Fruit fly (Drosophila melanogaster): ENCODE measurements around the gene CG13305.
A peak's percentile ranks its signal among the peaks of the same experiment; 100 is the strongest.

CG13305 gene

DNA sequence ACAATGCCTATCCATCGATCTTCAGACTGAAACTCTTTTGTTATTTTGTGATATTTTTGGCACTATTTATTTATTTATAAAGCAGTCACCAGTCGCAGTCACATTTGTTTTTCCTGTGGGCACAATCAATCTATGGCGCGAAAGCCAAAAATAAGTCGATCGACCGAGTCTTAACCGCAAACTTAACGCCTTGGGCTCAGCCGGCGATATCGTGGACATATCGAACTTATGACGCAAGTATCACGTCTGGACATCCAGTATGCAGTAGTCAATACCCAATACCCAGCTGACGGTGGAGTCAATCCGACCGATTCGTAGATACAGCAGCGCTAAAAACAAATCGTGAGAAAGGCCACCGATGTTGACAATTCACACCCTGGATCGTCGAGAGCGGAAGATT lies 44.0 kb upstream of the CG13305 start:
- TF ChIP-seq rn (GFP tag; IDR thresholded peaks at IDR 0.05) (no peak), Pif1B (GFP tag; optimal IDR thresholded peaks at IDR 0.05) (no peak), CG17806 (tag; optimal IDR thresholded peaks at IDR 0.05) (no peak), CG13204 (GFP tag; optimal IDR thresholded peaks at IDR 0.05) (no peak), CG9948 (tag; optimal IDR thresholded peaks at IDR 0.05) (no peak), CG10348 (GFP tag; IDR thresholded peaks at IDR 0.05) (no peak), CG8159 (tag; optimal IDR thresholded peaks at IDR 0.05) (no peak), gl (tag; optimal IDR thresholded peaks at IDR 0.05) (no peak), fd96Ca (GFP tag; IDR thresholded peaks at IDR 0.05) (no peak)

DNA sequence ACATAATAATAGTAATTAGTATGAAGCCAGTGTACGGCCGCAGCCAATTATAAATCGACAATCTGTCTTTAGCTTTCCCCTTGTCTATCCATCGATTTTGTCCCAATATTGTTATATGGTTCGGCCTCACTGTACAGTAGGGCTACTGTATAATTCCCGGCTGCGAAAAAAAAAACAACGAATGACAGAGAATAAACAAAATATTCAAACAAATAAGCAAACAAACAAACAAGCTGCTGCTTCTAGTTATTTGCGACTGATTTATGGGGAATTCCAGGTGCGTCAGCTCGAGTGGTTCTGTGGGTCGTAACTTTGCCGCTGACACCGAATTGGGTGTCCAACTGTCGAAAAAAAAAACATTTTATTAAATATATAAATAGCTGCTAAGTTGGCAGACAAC lies 43.1 kb upstream of the CG13305 start:
- TF ChIP-seq gl (tag; optimal IDR thresholded peaks at IDR 0.05): no peak
- no peak for TF ChIP-seq CG34367 (tag; optimal IDR thresholded peaks at IDR 0.05)
- no peak for TF ChIP-seq fd96Ca (GFP tag; IDR thresholded peaks at IDR 0.05)
- no peak for TF ChIP-seq Ets98B (GFP tag; IDR thresholded peaks at IDR 0.05)

DNA sequence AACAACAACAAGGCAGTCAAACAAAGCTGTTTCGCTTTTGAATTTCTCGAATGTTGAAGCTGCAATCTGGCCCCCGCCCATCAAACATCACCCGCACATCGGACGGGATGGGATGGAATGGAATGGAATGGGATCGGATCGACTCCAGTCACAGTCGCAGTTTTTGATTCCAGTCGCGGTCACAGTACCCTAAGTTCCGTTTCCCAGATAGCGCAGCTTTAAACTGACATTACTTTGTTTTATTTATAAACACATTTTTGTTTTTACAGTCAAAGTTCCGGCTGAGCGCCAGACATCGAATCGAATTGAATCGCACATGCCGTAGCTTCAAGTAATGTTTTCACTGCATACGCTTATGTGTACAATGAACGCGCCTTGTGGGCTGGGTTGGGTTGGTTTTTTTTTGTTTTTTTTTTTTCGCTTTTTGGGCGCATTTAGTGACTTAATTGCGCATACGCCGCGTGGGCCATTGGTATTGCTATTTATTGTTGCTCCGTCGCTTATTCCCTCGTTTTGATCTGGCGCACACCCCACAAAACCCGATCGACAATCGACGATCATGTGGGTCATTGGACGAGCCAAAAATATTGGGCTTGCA lies 42.2 kb upstream of the CG13305 start:
- TF ChIP-seq CG4496 (GFP tag; IDR thresholded peaks at IDR 0.05) (no peak), EcR (GFP tag; optimal IDR thresholded peaks at IDR 0.05) (peak; percentile 44), CG9948 (tag; optimal IDR thresholded peaks at IDR 0.05) (no peak), CG34367 (tag; optimal IDR thresholded peaks at IDR 0.05) (no peak), Snoo (tag; optimal IDR thresholded peaks at IDR 0.05) (no peak)

- no peak for TF ChIP-seq CG34367 (tag; optimal IDR thresholded peaks at IDR 0.05)
- TF ChIP-seq Ets98B (GFP tag; IDR thresholded peaks at IDR 0.05): no peak
- TF ChIP-seq CG15710 (tag; optimal IDR thresholded peaks at IDR 0.05): no peak
- TF ChIP-seq Snoo (tag; optimal IDR thresholded peaks at IDR 0.05): no peak
- TF ChIP-seq rn (GFP tag; IDR thresholded peaks at IDR 0.05): no peak
- TF ChIP-seq gl (tag; optimal IDR thresholded peaks at IDR 0.05): no peak
- TF ChIP-seq D1 (tag; optimal IDR thresholded peaks at IDR 0.05): no peak
- no peak for TF ChIP-seq CG32121 (GFP tag; IDR thresholded peaks at IDR 0.05)
Observed at dm6 chr3L:8686646-8687045, 40.0 kb upstream of the CG13305 start.

dm6 chr3L:8684419-8685081 lies 37.9 kb upstream of the CG13305 start:
- TF ChIP-seq gl (tag; optimal IDR thresholded peaks at IDR 0.05): no peak
- peak; percentile 25 for TF ChIP-seq CG15710 (tag; optimal IDR thresholded peaks at IDR 0.05)
- TF ChIP-seq CG8159 (tag; optimal IDR thresholded peaks at IDR 0.05): peak; percentile 42
- TF ChIP-seq EcR (GFP tag; optimal IDR thresholded peaks at IDR 0.05): peak; percentile 38
- TF ChIP-seq Pif1A (GFP tag; optimal IDR thresholded peaks at IDR 0.05): peak; percentile 11
- 0 out of 3 replicates have a peak, but pooled peaks have one; percentile 24 for TF ChIP-seq CG4496 (GFP tag; IDR thresholded peaks at IDR 0.05)
- no peak for TF ChIP-seq fd96Ca (GFP tag; IDR thresholded peaks at IDR 0.05)

dm6 chr3L:8683773-8684172 lies 37.2 kb upstream of the CG13305 start:
- TF ChIP-seq Snoo (tag; optimal IDR thresholded peaks at IDR 0.05) (no peak), CG4496 (GFP tag; IDR thresholded peaks at IDR 0.05) (no peak), Pif1B (GFP tag; optimal IDR thresholded peaks at IDR 0.05) (no peak), CG8301 (tag; optimal IDR thresholded peaks at IDR 0.05) (no peak), fd96Ca (GFP tag; IDR thresholded peaks at IDR 0.05) (0 out of 3 replicates have a peak, but pooled peaks have one; percentile 37)

DNA sequence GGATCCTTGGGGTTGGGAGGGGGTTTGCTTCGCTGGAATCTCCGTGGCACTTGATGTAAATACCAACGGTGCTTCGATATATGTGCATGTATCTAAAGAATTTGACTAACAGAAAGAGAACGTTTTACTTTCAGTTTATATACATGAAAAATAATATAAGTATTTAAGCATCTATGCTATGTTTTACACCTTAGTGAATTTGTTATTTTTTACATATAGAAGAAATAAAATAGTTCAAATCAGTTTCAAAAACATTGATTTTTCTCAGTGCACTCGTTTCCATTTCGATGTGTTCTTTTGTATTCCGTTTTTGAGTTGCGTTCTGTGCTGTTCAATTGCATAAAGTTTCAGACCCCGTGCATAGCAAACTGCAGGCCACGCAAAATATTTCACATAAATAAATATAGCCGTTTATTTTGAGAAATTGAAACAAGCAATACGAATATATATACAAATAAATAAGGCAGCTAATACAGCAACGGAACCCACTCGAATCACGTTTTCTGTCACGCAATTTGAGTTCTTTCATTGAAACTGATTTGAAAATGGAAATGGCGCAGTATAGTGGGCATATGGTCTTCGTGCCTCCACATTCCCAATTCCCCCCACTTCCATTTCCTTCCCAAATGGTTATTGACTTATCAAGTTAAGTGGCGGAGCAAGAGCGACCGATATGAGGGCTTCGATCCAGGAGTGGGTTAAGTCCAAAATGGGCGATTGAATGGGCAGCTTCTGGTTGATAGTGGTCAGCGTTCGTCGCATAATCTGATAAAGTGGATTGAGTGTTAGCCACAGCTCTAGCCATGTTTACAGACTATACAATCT lies 36.1 kb upstream of the CG13305 start:
- TF ChIP-seq CG32121 (GFP tag; IDR thresholded peaks at IDR 0.05) (peak; percentile 26; the same call in 1 of the 2 replicates), CG8159 (tag; optimal IDR thresholded peaks at IDR 0.05) (peak; percentile 25), CG14655 (GFP tag; optimal IDR thresholded peaks at IDR 0.05) (peak; percentile 8), Pif1B (GFP tag; optimal IDR thresholded peaks at IDR 0.05) (no peak), CG17806 (tag; optimal IDR thresholded peaks at IDR 0.05) (peak; percentile 41), CG4496 (GFP tag; IDR thresholded peaks at IDR 0.05) (peak; percentile 48; the same call in 1 of the 3 replicates), Ets98B (GFP tag; IDR thresholded peaks at IDR 0.05) (no peak; the same call in 1 of the 2 replicates), CG13204 (GFP tag; optimal IDR thresholded peaks at IDR 0.05) (no peak), CG34367 (tag; optimal IDR thresholded peaks at IDR 0.05) (no peak), D1 (tag; optimal IDR thresholded peaks at IDR 0.05) (no peak), Snoo (tag; optimal IDR thresholded peaks at IDR 0.05) (no peak), CG9948 (tag; optimal IDR thresholded peaks at IDR 0.05) (peak; percentile 15)

All from whole organism, pupa.